Fruit fly (Drosophila melanogaster): Measurements from ENCODE around the gene Fer2LCH.

The Fer2LCH gene

DNA sequence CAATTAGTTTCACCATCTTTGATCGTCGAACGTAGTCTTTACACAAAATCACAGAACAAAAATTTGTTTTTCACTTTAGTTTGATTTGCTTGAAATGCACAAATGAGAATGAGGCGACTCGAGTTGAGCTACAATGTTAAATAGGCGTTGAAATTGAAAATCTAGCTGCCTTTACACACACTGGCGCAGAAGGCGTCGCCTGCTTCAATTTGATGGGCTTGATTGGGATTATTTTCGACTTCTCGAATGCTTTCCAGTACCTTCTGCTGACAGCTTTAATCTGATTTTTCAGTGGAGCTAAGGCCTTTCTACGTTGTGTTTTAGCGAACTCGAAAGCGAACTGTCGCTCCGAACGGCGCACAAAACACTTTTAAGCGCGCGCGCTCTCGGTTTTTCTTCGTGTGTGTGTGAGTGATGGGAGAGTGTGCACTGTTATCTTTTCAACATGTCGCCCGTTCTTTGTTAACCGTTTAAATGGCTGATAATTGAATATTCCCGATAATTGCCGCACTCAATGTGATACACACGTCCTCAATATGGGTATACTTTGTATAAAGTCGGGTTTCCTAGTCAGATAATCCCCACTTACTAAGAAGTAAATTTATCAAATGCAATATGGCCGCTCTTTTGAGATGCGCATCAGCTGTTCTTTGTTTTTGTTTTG, at the start of gene Fer2LCH, which contains the start of gene Fer1HCH:
TSS of gene Fer2LCH (plus strand) at position 290 of the 664 bp plus-strand sequence.
TSS of gene Fer1HCH (minus strand) at position 664 of the 664 bp plus-strand sequence.
- no peak for TF ChIP-seq Sin3A (optimal IDR thresholded peaks at IDR 0.05)
- TF ChIP-seq psq (optimal IDR thresholded peaks at IDR 0.05) = no peak
- TF ChIP-seq insv (optimal IDR thresholded peaks at IDR 0.05) = no peak
- no peak for TF ChIP-seq h (optimal IDR thresholded peaks at IDR 0.05)
- no peak for TF ChIP-seq ttk (optimal IDR thresholded peaks at IDR 0.05)
- TF ChIP-seq Myc (optimal IDR thresholded peaks at IDR 0.05) = no peak

DNA sequence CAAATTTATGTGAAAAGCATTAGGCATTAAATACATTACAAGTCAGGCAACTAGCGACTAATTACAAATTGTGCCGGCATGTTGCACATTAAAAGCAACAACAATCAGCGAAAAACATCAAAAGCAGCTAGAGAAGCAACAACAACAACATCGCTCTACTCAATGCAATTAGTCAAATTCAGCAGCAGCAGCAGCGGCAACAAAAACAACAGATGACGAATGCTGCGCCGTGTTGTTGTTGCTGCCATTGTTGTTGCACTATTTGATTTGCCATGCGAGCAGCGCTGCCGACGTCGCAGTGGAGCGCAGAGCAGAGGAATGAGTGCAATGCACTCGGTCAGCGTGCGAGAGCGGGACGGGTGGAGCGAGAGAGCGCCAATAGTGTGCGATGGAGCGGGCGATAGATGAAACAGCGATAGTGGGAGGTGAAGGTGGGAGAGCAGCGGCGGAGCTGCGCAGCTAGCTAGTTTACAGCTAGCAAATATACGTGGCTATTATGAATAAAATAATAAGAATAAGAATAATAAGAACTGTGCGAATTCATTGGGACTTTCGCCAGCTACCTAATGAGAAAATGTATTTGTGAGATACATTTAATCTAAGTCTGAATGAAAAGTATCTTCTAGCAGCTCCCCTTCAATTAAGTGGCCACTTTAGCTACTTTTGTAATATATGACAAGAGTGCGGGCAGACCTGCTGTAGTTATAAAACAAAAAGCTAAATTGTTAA, 49.5 kb upstream of the Fer2LCH start:
- TF ChIP-seq insv (optimal IDR thresholded peaks at IDR 0.05) (no peak), h (optimal IDR thresholded peaks at IDR 0.05) (no peak), Myc (optimal IDR thresholded peaks at IDR 0.05) (no peak), ttk (optimal IDR thresholded peaks at IDR 0.05) (no peak), psq (optimal IDR thresholded peaks at IDR 0.05) (no peak), Sin3A (optimal IDR thresholded peaks at IDR 0.05) (no peak)

DNA sequence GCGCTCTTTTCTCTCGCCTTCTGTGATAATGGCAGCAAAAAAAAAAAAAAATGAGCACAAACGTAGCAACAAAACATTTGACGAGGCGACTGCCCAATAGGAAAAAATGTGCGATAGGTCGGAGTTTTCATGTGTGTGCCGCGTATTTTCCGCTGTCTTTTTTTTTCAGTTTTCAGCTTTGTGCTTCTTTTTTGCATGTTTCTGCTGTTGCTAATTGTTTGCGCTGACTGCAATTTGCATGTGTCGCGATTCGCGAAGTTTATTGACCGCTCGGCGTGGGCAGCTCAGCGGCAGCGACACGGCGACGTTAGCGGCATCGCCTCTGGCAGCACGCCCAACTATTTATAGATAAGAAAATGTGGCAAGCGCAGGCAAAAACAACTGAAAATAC, 49.0 kb upstream of the Fer2LCH start:
- no peak for TF ChIP-seq psq (optimal IDR thresholded peaks at IDR 0.05)
- TF ChIP-seq Myc (optimal IDR thresholded peaks at IDR 0.05) = no peak
- no peak for TF ChIP-seq h (optimal IDR thresholded peaks at IDR 0.05)
- TF ChIP-seq ttk (optimal IDR thresholded peaks at IDR 0.05) = no peak

DNA sequence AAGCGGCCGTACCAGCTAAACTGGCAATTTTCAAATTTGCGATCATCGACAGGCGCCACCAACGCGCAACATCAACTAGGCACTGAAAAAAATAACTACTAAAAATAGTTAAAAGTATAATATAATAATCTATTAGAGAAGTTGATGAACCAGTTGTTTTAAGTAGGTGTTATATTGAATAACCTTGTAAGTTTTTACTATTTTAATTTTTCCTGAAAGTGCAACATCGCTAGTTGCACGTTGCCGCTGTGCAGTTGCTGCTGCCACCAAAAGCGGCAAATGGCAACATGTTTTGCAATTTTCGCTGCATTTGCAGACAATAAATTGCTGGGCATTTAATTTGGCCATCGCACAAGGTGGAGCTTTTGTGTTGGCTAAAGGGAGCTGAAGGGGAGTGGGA, 44.6 kb upstream of the Fer2LCH start:
- no peak for TF ChIP-seq Sin3A (optimal IDR thresholded peaks at IDR 0.05)
- TF ChIP-seq h (optimal IDR thresholded peaks at IDR 0.05) = no peak
- TF ChIP-seq ttk (optimal IDR thresholded peaks at IDR 0.05) = no peak
- TF ChIP-seq insv (optimal IDR thresholded peaks at IDR 0.05) = no peak
- no peak for TF ChIP-seq Myc (optimal IDR thresholded peaks at IDR 0.05)
- no peak for TF ChIP-seq psq (optimal IDR thresholded peaks at IDR 0.05)

DNA sequence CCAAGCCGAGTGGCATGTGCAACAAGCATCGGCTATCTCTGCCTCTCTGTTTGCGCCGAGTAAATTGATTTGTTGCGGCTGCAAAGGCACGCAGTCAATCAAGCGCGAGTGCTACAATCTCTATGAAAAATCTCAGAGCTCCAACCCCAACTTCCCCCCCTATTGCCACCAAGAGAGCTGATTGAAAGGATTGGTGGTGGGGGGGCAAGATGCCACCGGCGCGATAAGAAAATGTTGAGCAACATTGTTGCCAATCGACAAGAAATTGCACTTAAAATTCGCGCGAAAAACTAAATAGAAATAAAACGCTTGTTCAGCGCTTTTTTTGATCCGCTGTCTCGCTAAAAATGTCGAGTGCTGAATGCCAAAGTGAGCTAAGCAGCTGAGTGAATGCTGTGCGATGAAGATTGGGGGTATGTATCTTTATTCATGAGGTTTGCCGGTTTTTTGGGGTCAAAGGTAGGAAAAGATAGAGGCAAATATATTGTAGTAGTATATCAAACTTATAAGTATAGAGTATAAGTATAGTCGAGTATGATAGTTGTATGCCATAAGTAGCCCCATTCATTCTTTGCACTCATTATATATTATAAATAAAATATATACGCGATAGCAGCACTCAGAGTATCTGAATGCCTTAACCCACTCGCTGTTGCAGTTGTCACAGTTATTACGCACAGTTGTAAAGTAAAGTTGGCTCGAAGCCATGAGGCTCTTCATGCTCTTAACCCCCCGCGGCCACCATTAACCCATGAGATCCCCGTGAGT, 44.0 kb upstream of the Fer2LCH start:
- TF ChIP-seq ttk (optimal IDR thresholded peaks at IDR 0.05) (no peak), h (optimal IDR thresholded peaks at IDR 0.05) (no peak), psq (optimal IDR thresholded peaks at IDR 0.05) (no peak), insv (optimal IDR thresholded peaks at IDR 0.05) (no peak), Myc (optimal IDR thresholded peaks at IDR 0.05) (no peak), Sin3A (optimal IDR thresholded peaks at IDR 0.05) (no peak)

DNA sequence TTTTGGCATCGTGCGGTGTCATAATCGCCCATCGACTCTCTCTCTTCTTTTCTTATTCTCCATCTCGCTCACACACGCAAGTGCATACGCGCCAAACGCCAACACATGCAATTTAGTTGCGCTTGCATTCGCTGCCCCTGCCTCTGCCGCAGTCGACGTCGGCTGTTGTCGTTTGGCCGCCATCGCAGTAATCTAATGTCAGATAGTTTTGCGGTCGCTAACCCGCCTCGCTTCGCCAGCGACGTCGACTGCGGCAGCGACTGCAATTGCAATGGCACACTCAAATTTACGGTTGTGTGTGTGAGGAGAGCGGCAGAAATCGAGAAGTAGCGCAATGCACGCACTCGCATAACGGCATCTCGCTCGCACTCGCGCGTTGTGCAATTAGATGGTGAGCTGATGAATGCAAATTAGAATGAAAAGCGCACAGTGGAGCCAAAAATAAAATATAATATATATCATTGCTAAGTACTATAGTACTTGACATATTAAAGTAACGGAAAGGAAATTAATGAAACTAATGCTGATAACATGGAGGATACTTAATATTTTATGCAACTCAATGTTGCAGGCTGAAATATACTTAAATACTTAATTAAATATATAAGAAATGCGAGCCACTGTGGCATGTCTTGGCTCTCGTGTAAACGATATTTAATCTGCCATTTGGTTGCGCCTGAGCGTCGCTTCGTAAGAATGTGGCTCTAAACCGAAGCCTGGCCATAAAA, 43.2 kb upstream of the Fer2LCH start:
- no peak for TF ChIP-seq Sin3A (optimal IDR thresholded peaks at IDR 0.05)
- TF ChIP-seq psq (optimal IDR thresholded peaks at IDR 0.05) = no peak
- TF ChIP-seq insv (optimal IDR thresholded peaks at IDR 0.05) = no peak
- TF ChIP-seq h (optimal IDR thresholded peaks at IDR 0.05) = no peak
- TF ChIP-seq ttk (optimal IDR thresholded peaks at IDR 0.05) = no peak
- TF ChIP-seq Myc (optimal IDR thresholded peaks at IDR 0.05) = no peak

DNA sequence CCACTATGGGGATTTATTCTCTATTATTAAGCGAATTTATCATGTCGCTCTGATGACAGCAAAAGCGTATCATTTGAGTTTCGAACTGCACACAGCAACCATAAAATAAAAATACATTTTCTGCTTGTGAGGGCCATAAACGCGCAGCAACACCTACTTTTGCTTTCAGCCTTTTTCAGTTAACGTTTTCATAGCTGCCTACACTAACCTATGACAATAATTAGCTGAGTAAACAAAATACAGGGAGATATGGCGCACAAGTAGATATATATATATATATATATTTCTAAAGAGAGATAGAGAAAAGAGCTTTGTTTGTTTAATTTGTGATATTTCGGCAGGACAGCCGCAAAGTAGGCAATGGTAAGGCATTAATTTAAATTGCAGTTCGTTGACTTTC, 42.1 kb upstream of the Fer2LCH start:
- TF ChIP-seq insv (optimal IDR thresholded peaks at IDR 0.05) (no peak), Sin3A (optimal IDR thresholded peaks at IDR 0.05) (no peak), h (optimal IDR thresholded peaks at IDR 0.05) (no peak), psq (optimal IDR thresholded peaks at IDR 0.05) (no peak), ttk (optimal IDR thresholded peaks at IDR 0.05) (no peak), Myc (optimal IDR thresholded peaks at IDR 0.05) (no peak)

DNA sequence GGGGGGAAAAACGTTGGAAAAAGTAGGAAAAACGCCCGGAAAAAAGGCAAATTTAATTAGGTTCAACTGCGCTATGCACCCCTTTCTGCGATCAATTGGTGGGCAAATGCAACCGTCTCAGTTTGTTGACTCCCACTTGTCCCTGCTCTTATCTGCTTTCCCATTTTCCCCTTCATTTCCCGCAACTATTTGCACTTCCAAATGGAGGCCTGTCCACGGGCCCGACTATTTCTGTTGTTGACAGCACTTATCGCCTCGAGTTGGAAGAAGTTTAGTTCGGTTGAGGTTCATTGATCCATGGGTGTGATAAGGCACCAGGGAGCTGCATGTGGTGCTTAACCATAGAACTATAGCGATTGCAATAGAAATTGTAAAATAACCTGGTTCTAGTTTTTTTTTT, 35.0 kb upstream of the Fer2LCH start:
- TF ChIP-seq insv (optimal IDR thresholded peaks at IDR 0.05) = no peak
- TF ChIP-seq h (optimal IDR thresholded peaks at IDR 0.05) = no peak
- no peak for TF ChIP-seq psq (optimal IDR thresholded peaks at IDR 0.05)
- TF ChIP-seq Myc (optimal IDR thresholded peaks at IDR 0.05) = no peak
- TF ChIP-seq ttk (optimal IDR thresholded peaks at IDR 0.05) = no peak
- no peak for TF ChIP-seq Sin3A (optimal IDR thresholded peaks at IDR 0.05)

DNA sequence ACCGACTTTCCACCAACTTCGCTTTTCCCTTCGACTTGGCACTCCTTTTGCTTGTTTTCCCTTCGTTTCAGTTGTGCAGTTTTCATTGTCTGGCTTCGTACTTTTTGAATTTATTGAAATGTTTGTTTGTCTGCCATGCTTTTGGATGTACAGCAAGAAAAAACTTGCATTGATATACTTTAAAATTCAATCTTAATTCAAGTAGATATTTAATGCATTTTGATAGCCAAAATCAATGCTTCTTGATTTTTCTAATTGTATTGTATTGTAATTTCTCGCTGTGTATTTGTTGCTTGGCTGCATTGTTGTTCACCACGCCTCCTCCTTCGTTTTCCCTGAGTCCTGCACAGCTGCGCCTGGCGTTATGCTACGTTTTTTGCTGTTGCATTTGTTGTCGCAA, 32.9 kb upstream of the Fer2LCH start:
- no peak for TF ChIP-seq Myc (optimal IDR thresholded peaks at IDR 0.05)

DNA sequence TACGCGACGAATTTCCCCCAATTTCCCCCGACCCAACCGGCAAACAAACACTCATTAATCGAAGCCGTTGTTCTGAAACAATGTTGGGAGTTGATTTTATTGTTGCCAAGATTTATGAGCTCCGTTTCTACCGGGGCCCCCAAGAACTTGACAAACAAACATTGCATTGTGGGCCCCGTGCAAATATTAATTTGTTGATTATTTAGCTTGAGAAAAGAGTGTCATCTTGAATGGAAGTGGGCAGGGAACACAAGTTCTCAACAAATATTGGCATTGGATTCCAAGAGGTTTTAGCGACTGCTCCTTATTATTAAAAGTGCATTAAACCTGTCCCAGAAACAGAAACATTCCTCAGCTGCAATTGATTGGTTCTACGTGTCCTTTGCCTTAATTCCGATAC, 30.5 kb upstream of the Fer2LCH start:
- no peak for TF ChIP-seq insv (optimal IDR thresholded peaks at IDR 0.05)
- TF ChIP-seq h (optimal IDR thresholded peaks at IDR 0.05) = no peak
- TF ChIP-seq ttk (optimal IDR thresholded peaks at IDR 0.05) = no peak

DNA sequence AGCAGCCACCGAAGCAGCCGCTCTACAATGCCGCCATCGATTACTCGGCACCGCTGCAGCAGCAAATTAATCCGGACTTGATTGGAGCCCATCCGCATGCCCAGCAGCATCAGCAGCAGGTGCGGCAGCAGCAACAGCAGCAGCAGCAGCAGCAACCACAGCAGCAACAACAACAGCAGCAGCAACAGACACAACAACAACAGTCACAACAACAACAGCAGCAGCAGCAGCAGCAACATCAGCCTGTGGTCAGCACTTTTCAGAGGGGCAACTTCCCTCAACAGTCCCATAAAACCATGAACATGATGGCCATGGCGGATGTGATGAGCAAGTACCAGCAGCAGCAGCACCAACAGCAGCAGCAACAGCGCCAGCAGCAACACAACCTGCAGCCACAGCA, 27.0 kb upstream of the Fer2LCH start:
- no peak for TF ChIP-seq insv (optimal IDR thresholded peaks at IDR 0.05)
- TF ChIP-seq ttk (optimal IDR thresholded peaks at IDR 0.05) = no peak
- no peak for TF ChIP-seq Myc (optimal IDR thresholded peaks at IDR 0.05)
- no peak for TF ChIP-seq psq (optimal IDR thresholded peaks at IDR 0.05)
- no peak for TF ChIP-seq Sin3A (optimal IDR thresholded peaks at IDR 0.05)
- no peak for TF ChIP-seq h (optimal IDR thresholded peaks at IDR 0.05)

DNA sequence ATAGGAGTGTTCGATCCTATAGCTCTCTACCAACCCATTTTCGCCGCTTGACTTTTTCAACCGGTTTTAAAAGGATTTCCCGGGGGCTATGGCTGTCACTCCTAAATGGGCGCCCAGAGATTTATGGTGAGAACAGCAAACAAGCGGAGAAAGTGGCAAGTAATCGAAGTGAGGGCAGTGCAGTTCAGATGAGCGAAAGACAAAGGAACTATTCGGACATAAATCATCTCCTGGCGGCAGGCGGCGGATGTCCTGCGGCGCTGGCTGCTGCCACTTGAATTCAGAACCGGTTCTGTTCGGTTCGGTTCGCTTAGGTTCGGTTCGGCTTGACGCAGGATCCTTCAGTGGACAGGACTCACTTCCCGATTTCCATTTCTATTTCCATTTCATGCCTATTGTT, 4.4 kb upstream of the Fer2LCH start:
- TF ChIP-seq Myc (optimal IDR thresholded peaks at IDR 0.05) (no peak), ttk (optimal IDR thresholded peaks at IDR 0.05) (no peak), h (optimal IDR thresholded peaks at IDR 0.05) (no peak), Sin3A (optimal IDR thresholded peaks at IDR 0.05) (no peak), psq (optimal IDR thresholded peaks at IDR 0.05) (no peak), insv (optimal IDR thresholded peaks at IDR 0.05) (no peak)

Measured in Kc167 (cell line).